Worm (Caenorhabditis elegans) whole organism, mixed stage, embryonic: ENCODE results near the gene bmk-1.

ENCODE experiments used
- bed-3 ChIP-seq: fragments of 200-800 bp; sonication (Bioruptor generic); optimal IDR thresholded peaks from 3 replicates; lab custom pipeline; 2018; ENCODE audit warnings: mild to moderate bottlenecking, missing genetic modification characterization, moderate library complexity, missing compliant biosample characterization
- drap-1 ChIP-seq: fragments of 200-800 bp; sonication (Bioruptor generic); optimal IDR thresholded peaks from 3 replicates; lab custom pipeline; 2018; ENCODE audit warnings: mild to moderate bottlenecking, missing genetic modification characterization, missing compliant biosample characterization
- elt-1 ChIP-seq: sonication (generic microtip); optimal IDR thresholded peaks from 2 replicates; lab custom pipeline; 2017; ENCODE audit warnings: missing genetic modification characterization, mild to moderate bottlenecking, missing compliant biosample characterization, antibody characterized with exemption, moderate library complexity, borderline replicate concordance; ENCODE audit not compliant: insufficient read depth
- mab-5 ChIP-seq: fragments of 150-350 bp; optimal IDR thresholded peaks from 2 replicates; lab custom pipeline; 2014; ENCODE audit warnings: missing biosample characterization, missing genetic modification characterization

ce11 chrV:14481987-14482386, 25.2 kb upstream of the bmk-1 start, which contains the start of gene R02D5.10:
- TF ChIP-seq drap-1 (GFP tag; lab: Kevin White, UChicago) (no peak), bed-3 (GFP tag; lab: Kevin White, UChicago) (no peak), mab-5 (tag; lab: Kevin White, UChicago) (no peak), elt-1 (tag; lab: Kevin White, UChicago) (no peak)
